Worm (Caenorhabditis elegans) whole organism, late embryonic: ENCODE results near the gene srm-2.

ENCODE experiments used
- C38D4.7 ChIP-seq: fragments of 200-800 bp; sonication (Bioruptor generic); optimal IDR thresholded peaks from 2 replicates; lab custom pipeline; 2018; ENCODE audit warnings: mild to moderate bottlenecking, missing genetic modification characterization, moderate library complexity, missing compliant biosample characterization
- K02D7.2 ChIP-seq: sonication (generic microtip); optimal IDR thresholded peaks from 2 replicates; lab custom pipeline; 2017; ENCODE audit warnings: mild to moderate bottlenecking, missing genetic modification characterization, missing compliant biosample characterization
- ama-1 ChIP-seq: fragments of 150-350 bp; optimal IDR thresholded peaks from 2 replicates; lab custom pipeline; 2014
- ceh-14 ChIP-seq: sonication (generic microtip); optimal IDR thresholded peaks from 2 replicates; lab custom pipeline; 2016; ENCODE audit warnings: missing genotype, missing genetic modification characterization, missing compliant biosample characterization
- ceh-18 ChIP-seq: sonication (generic microtip); optimal IDR thresholded peaks from 2 replicates; lab custom pipeline; 2016; ENCODE audit warnings: missing genetic modification characterization, missing compliant biosample characterization
- ceh-19 ChIP-seq: fragments of 200-800 bp; sonication (Bioruptor generic); optimal IDR thresholded peaks from 2 replicates; lab custom pipeline; 2018; ENCODE audit warnings: mild to moderate bottlenecking, missing genetic modification characterization, missing compliant biosample characterization
- ceh-2 ChIP-seq: sonication (generic microtip); optimal IDR thresholded peaks from 2 replicates; lab custom pipeline; 2016; ENCODE audit warnings: missing genotype, missing genetic modification characterization, missing compliant biosample characterization
- ceh-24 ChIP-seq: sonication (generic microtip); optimal IDR thresholded peaks from 2 replicates; lab custom pipeline; 2016; ENCODE audit warnings: mild to moderate bottlenecking, missing genetic modification characterization, missing compliant biosample characterization
- ceh-31 ChIP-seq: sonication (generic microtip); optimal IDR thresholded peaks from 2 replicates; lab custom pipeline; 2016; ENCODE audit warnings: missing genetic modification characterization, missing compliant biosample characterization
- ceh-34 ChIP-seq: sonication (generic microtip); optimal IDR thresholded peaks from 2 replicates; lab custom pipeline; 2016; ENCODE audit warnings: mild to moderate bottlenecking, missing genetic modification characterization, missing compliant biosample characterization
- che-1 ChIP-seq: sonication (generic microtip); optimal IDR thresholded peaks from 2 replicates; lab custom pipeline; 2016; ENCODE audit warnings: mild to moderate bottlenecking, missing genetic modification characterization, missing compliant biosample characterization
- elt-2 ChIP-seq: sonication (generic microtip); optimal IDR thresholded peaks from 2 replicates; lab custom pipeline; 2016; ENCODE audit warnings: missing genetic modification reagents, missing genetic modification characterization, missing compliant biosample characterization
- elt-4 ChIP-seq: sonication (generic microtip); optimal IDR thresholded peaks from 2 replicates; lab custom pipeline; 2016; ENCODE audit warnings: missing genetic modification characterization, missing compliant biosample characterization
- fax-1 ChIP-seq: sonication (generic microtip); optimal IDR thresholded peaks from 2 replicates; lab custom pipeline; 2016; ENCODE audit warnings: missing genotype, missing genetic modification characterization, missing compliant biosample characterization
- fkh-10 ChIP-seq: fragments of 150-350 bp; optimal IDR thresholded peaks from 2 replicates; lab custom pipeline; 2014; ENCODE audit warnings: missing biosample characterization, missing genetic modification reagents, missing genetic modification characterization
- fkh-6 ChIP-seq: sonication (generic microtip); optimal IDR thresholded peaks from 2 replicates; lab custom pipeline; 2016; ENCODE audit warnings: missing genetic modification characterization, missing compliant biosample characterization
- gmeb-2 ChIP-seq: sonication (generic microtip); optimal IDR thresholded peaks from 2 replicates; lab custom pipeline; 2016; ENCODE audit warnings: missing genetic modification characterization, inconsistent platforms, missing compliant biosample characterization
- hlh-13 ChIP-seq: fragments of 200-800 bp; sonication (Bioruptor generic); optimal IDR thresholded peaks from 2 replicates; lab custom pipeline; 2018; ENCODE audit warnings: mild to moderate bottlenecking, missing genetic modification characterization, missing compliant biosample characterization
- hlh-6 ChIP-seq: sonication (generic microtip); optimal IDR thresholded peaks from 2 replicates; lab custom pipeline; 2016; ENCODE audit warnings: missing genotype, missing genetic modification characterization, missing compliant biosample characterization
- hlh-8 ChIP-seq: sonication (generic microtip); optimal IDR thresholded peaks from 2 replicates; lab custom pipeline; 2016; ENCODE audit warnings: missing genotype, missing genetic modification characterization, missing compliant biosample characterization
- lim-6 ChIP-seq: sonication (generic microtip); optimal IDR thresholded peaks from 2 replicates; lab custom pipeline; 2016; ENCODE audit warnings: missing genetic modification characterization, missing compliant biosample characterization
- madf-2 ChIP-seq: sonication (generic microtip); optimal IDR thresholded peaks from 2 replicates; lab custom pipeline; 2017; ENCODE audit warnings: missing genetic modification characterization, missing compliant biosample characterization
- nfya-1 ChIP-seq: sonication (generic microtip); optimal IDR thresholded peaks from 2 replicates; lab custom pipeline; 2017; ENCODE audit warnings: missing genetic modification characterization, mild to moderate bottlenecking, missing compliant biosample characterization, antibody characterized with exemption, moderate library complexity
- nhr-11 ChIP-seq: fragments of 150-350 bp; optimal IDR thresholded peaks from 2 replicates; lab custom pipeline; 2014; ENCODE audit warnings: missing biosample characterization, missing genetic modification characterization
- nhr-232 ChIP-seq: sonication (generic microtip); optimal IDR thresholded peaks from 2 replicates; lab custom pipeline; 2016; ENCODE audit warnings: missing genetic modification characterization, missing compliant biosample characterization
- pag-3 ChIP-seq: sonication (generic microtip); optimal IDR thresholded peaks from 2 replicates; lab custom pipeline; 2016; ENCODE audit warnings: missing compliant biosample characterization, missing genetic modification characterization, borderline replicate concordance
- pax-1 ChIP-seq: fragments of 150-350 bp; optimal IDR thresholded peaks from 2 replicates; lab custom pipeline; 2014; ENCODE audit warnings: missing biosample characterization, missing genetic modification characterization
- pha-4 ChIP-seq: fragments of 150-350 bp; optimal IDR thresholded peaks from 2 replicates; lab custom pipeline; 2018; ENCODE audit warnings: missing biosample characterization, missing genetic modification reagents, missing genetic modification characterization
- pqm-1 ChIP-seq: sonication (generic microtip); optimal IDR thresholded peaks from 2 replicates; lab custom pipeline; 2016; ENCODE audit warnings: missing genetic modification characterization, missing compliant biosample characterization
- pros-1 ChIP-seq: fragments of 150-350 bp; optimal IDR thresholded peaks from 2 replicates; lab custom pipeline; 2014; ENCODE audit warnings: missing biosample characterization, missing genetic modification reagents, missing genetic modification characterization
- sox-4 ChIP-seq: sonication (generic microtip); optimal IDR thresholded peaks from 2 replicates; lab custom pipeline; 2017; ENCODE audit warnings: mild to moderate bottlenecking, missing genetic modification characterization, inconsistent platforms, missing compliant biosample characterization
- tbx-2 ChIP-seq: sonication (generic microtip); optimal IDR thresholded peaks from 2 replicates; lab custom pipeline; 2016; ENCODE audit warnings: missing genetic modification characterization, missing compliant biosample characterization
- tbx-7 ChIP-seq: sonication (generic microtip); optimal IDR thresholded peaks from 2 replicates; lab custom pipeline; 2016; ENCODE audit warnings: missing genotype, missing genetic modification characterization, missing compliant biosample characterization
- unc-3 ChIP-seq, 2 experiments: fragments of 200-800 bp in 1 of 2; sonication (Bioruptor generic) in 1 of 2; sonication (generic microtip) in 1 of 2; conservative IDR thresholded peaks in 1 of 2; optimal IDR thresholded peaks in 1 of 2; 2 replicates each; pipeline versions ENCODE4 v1.3.6 to Lab custom; 2016 to 2022; ENCODE audit warnings: missing compliant biosample characterization in 2 of 2, missing genetic modification characterization in 2 of 2, missing genetic modification reagents in 1 of 2
- unc-42 ChIP-seq: sonication (generic microtip); optimal IDR thresholded peaks from 2 replicates; lab custom pipeline; 2016; ENCODE audit warnings: missing genotype, missing genetic modification characterization, missing compliant biosample characterization
- unc-55 ChIP-seq: sonication (generic microtip); optimal IDR thresholded peaks from 2 replicates; lab custom pipeline; 2017; ENCODE audit warnings: missing biosample characterization, missing genetic modification reagents, missing genetic modification characterization

The srm-2 gene

DNA sequence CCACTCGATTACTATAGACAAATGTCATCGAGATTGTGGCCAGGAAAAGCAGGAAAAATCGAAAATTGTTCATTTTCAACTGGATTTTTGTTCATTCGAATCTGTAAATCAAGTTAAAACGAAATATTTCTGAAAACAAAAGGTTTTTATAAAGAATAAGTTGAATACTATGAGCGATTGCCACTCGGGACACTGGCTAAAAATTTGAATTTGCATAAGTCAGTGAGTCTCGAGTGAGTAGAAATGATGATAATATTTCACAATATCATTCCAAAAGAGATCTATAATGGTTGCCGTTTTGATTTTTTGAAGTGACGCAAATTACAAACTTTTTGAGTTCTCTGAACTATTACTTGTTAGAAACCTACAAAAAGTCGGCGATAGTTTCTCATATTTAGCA, 12.1 kb downstream of the srm-2 start, which contains the start of gene T28H11.8:
T28H11.8 (minus strand) TSS at position 101 of the 400 bp plus-strand sequence.
- TF ChIP-seq madf-2 (tag; lab: Kevin White, UChicago) (no peak), hlh-6 (tag; lab: Kevin White, UChicago) (no peak), hlh-8 (tag; lab: Kevin White, UChicago) (no peak), elt-4 (tag; lab: Kevin White, UChicago) (no peak), ama-1 (lab: Kevin White, UChicago) (no peak), fax-1 (tag; lab: Kevin White, UChicago) (no peak), che-1 (tag; lab: Kevin White, UChicago) (no peak), unc-55 (GFP tag; lab: Kevin White, UChicago) (no peak)
- TF ChIP-seq, all 69 proteins: peak for 0

DNA sequence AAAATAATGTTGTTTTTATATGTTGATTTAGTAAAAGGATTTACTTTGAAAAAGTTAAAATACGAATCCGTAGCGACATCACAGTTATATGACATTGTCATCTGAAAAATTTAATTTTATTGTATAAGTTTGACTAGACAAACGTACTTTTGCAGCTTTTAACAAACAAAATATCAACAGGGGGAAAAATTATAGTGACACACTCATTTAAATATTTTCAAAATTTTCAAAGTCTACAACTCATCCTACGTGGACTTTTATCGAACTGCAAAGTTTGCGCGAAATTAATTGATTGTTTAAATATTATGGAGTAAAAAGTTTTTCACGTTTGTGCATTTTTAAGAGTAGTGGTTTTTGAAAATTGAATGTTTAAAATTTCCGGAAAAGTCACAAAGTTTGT, 17.2 kb downstream of the srm-2 start, which contains the start of gene C09B9.85:
C09B9.85 (minus strand) TSS at position 101 of the 400 bp plus-strand sequence.
- no peak for TF ChIP-seq pag-3 (tag; lab: Kevin White, UChicago)

DNA sequence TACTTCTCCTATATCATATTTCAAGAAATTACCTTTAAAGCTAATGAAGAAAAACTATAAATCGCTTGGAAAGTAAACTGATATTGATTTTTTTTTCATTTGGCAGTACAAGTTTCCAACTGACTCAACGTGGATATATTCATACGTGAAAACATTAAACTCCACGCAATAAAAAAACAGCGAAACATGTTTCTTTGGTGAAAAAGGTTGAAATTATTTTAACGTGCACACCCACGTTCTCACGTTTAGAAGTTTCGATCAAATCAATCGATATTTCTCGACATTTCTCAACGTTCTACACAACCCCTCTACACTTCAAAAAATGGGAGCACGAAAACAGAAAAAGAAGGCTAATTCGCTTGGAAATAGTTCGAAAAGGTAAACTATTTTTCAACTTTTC, 20.5 kb downstream of the srm-2 start, which contains the start of the genes best-6 and C09B9.2:
best-6 (minus strand) TSS at position 101 of the 400 bp plus-strand sequence.
C09B9.2 (plus strand) TSS at position 314 of the 400 bp plus-strand sequence.
- TF ChIP-seq ceh-24 (tag; lab: Kevin White, UChicago) = no peak
- no peak for TF ChIP-seq sox-4
- TF ChIP-seq gmeb-2 (tag; lab: Kevin White, UChicago) = no peak
- TF ChIP-seq ceh-18 (tag; lab: Kevin White, UChicago) = no peak
- no peak for TF ChIP-seq K02D7.2
- no peak for TF ChIP-seq nhr-11 (tag; lab: Kevin White, UChicago)
- TF ChIP-seq pha-4 (tag; lab: Kevin White, UChicago) = no peak
- no peak for TF ChIP-seq elt-2 (tag; lab: Kevin White, UChicago)
- no peak for TF ChIP-seq lim-6 (tag; lab: Kevin White, UChicago)
- TF ChIP-seq nfya-1 (tag; lab: Kevin White, UChicago) = no peak
- TF ChIP-seq tbx-7 (tag; lab: Kevin White, UChicago) = no peak
- TF ChIP-seq unc-42 (tag; lab: Kevin White, UChicago) = no peak
- no peak for TF ChIP-seq ama-1 (lab: Kevin White, UChicago)
- TF ChIP-seq ceh-19 (GFP tag; lab: Kevin White, UChicago) = no peak
- no peak for TF ChIP-seq fkh-10 (GFP tag; lab: Kevin White, UChicago)
- TF ChIP-seq ceh-34 = no peak
- no peak for TF ChIP-seq madf-2 (tag; lab: Kevin White, UChicago)
- no peak for TF ChIP-seq unc-3 (GFP tag; conservative IDR thresholded peaks at IDR 0.05; lab: Robert Waterston, UW)
- TF ChIP-seq unc-3 (tag; optimal IDR thresholded peaks at IDR 0.05; lab: Kevin White, UChicago) = no peak
- TF ChIP-seq, all 69 proteins: peak for 0

ce11 chrIV:5031346-5031745, 22.9 kb downstream of the srm-2 start:
- TF ChIP-seq pros-1 (tag; lab: Kevin White, UChicago) = no peak
- TF ChIP-seq C38D4.7 = no peak
- TF ChIP-seq lim-6 (tag; lab: Kevin White, UChicago) = no peak
- no peak for TF ChIP-seq ceh-31 (tag; lab: Kevin White, UChicago)
- TF ChIP-seq, all 69 proteins: peak for 0

- TF ChIP-seq tbx-2 (tag; lab: Kevin White, UChicago) (no peak), ceh-2 (tag; lab: Kevin White, UChicago) (no peak), nhr-232 (no peak), ceh-14 (no peak), pqm-1 (no peak), C38D4.7 (no peak), pax-1 (tag; lab: Kevin White, UChicago) (no peak), fkh-6 (tag; lab: Kevin White, UChicago) (no peak), pros-1 (tag; lab: Kevin White, UChicago) (no peak), ama-1 (lab: Kevin White, UChicago) (no peak), ceh-18 (tag; lab: Kevin White, UChicago) (no peak), hlh-13 (GFP tag; lab: Kevin White, UChicago) (no peak)
Measured at ce11 chrIV:5033276-5033675, 24.8 kb downstream of the srm-2 start, which contains the start of gene C09B9.4. TSS of gene C09B9.4 (minus strand) at chrIV:5033376.
